Fruit fly (Drosophila melanogaster) whole organism, embryonic: ENCODE measurements around the gene RabGGTa.

ENCODE experiments used
- Bgb ChIP-seq: fragments of 200-800 bp; sonication (Bioruptor generic); IDR thresholded peaks from 2 replicates; pipeline ENCODE4 v1.3.6; 2022; ENCODE audit warnings: missing biosample characterization, missing genetic modification characterization; ENCODE audit not compliant: partially characterized antibody
- CG10462 ChIP-seq: fragments of 200-800 bp; sonication (Bioruptor generic); optimal IDR thresholded peaks from 2 replicates; lab custom pipeline; 2016; ENCODE audit warnings: missing biosample characterization, missing genetic modification characterization
- CG11093 ChIP-seq: fragments of 200-800 bp; sonication (Bioruptor generic); IDR thresholded peaks from 3 replicates; pipeline ENCODE4 v1.3.6; 2022; ENCODE audit warnings: missing biosample characterization, missing genetic modification characterization
- CG1529 ChIP-seq: fragments of 200-800 bp; sonication (Bioruptor generic); optimal IDR thresholded peaks from 3 replicates; lab custom pipeline; 2018; ENCODE audit warnings: missing biosample characterization, missing genetic modification characterization
- CG17328 ChIP-seq: fragments of 200-800 bp; sonication (Bioruptor generic); IDR thresholded peaks from 2 replicates; pipeline ENCODE4 v1.3.6; 2022; ENCODE audit warnings: missing biosample characterization, missing genetic modification characterization
- CG17912 ChIP-seq: fragments of 200-800 bp; sonication (Bioruptor generic); optimal IDR thresholded peaks from 2 replicates; lab custom pipeline; 2018; ENCODE audit warnings: missing biosample characterization, mild to moderate bottlenecking, missing genetic modification characterization
- CG18619 ChIP-seq: fragments of 200-800 bp; sonication (Bioruptor generic); optimal IDR thresholded peaks from 3 replicates; lab custom pipeline; 2017; ENCODE audit warnings: missing biosample characterization, mild to moderate bottlenecking, missing genetic modification characterization
- CG18764 ChIP-seq: fragments of 200-800 bp; sonication (Bioruptor generic); optimal IDR thresholded peaks from 3 replicates; lab custom pipeline; 2016; ENCODE audit warnings: missing biosample characterization, missing genetic modification characterization
- CG2199 ChIP-seq: fragments of 200-800 bp; sonication (Bioruptor generic); IDR thresholded peaks from 3 replicates; pipeline ENCODE4 v1.3.6; 2022; ENCODE audit warnings: missing biosample characterization, missing genetic modification characterization
- CG3065 ChIP-seq: fragments of 200-800 bp; sonication (Bioruptor generic); optimal IDR thresholded peaks from 2 replicates; lab custom pipeline; 2016; ENCODE audit warnings: missing biosample characterization, missing genetic modification characterization
- CG3281 ChIP-seq: fragments of 200-800 bp; sonication (Bioruptor generic); optimal IDR thresholded peaks from 3 replicates; lab custom pipeline; 2017; ENCODE audit warnings: missing biosample characterization, mild to moderate bottlenecking, missing genetic modification characterization
- CG3838 ChIP-seq: fragments of 200-800 bp; sonication (Bioruptor generic); optimal IDR thresholded peaks from 3 replicates; lab custom pipeline; 2016; ENCODE audit warnings: missing biosample characterization, missing genetic modification characterization
- CG42726 ChIP-seq: fragments of 200-800 bp; sonication (Bioruptor generic); IDR thresholded peaks from 2 replicates; pipeline ENCODE4 v1.3.6; 2022; ENCODE audit warnings: missing biosample characterization, missing genetic modification characterization; ENCODE audit not compliant: partially characterized antibody
- CG4424 ChIP-seq: fragments of 200-800 bp; sonication (Bioruptor generic); optimal IDR thresholded peaks from 3 replicates; lab custom pipeline; 2016; ENCODE audit warnings: missing biosample characterization, missing genetic modification characterization
- CG6689 ChIP-seq: fragments of 200-800 bp; sonication (Bioruptor generic); IDR thresholded peaks from 2 replicates; pipeline ENCODE4 v1.3.6; 2022; ENCODE audit warnings: missing biosample characterization, missing genetic modification characterization
- CG7372 ChIP-seq: fragments of 200-800 bp; sonication (Bioruptor generic); IDR thresholded peaks from 2 replicates; pipeline ENCODE4 v1.3.6; 2022; ENCODE audit warnings: missing biosample characterization, missing genetic modification characterization
- CG8478 ChIP-seq: fragments of >200 bp; optimal IDR thresholded peaks from 2 replicates; lab custom pipeline; 2018
- Camta ChIP-seq: fragments of 200-800 bp; sonication (Bioruptor generic); optimal IDR thresholded peaks from 2 replicates; lab custom pipeline; 2016; ENCODE audit warnings: missing biosample characterization, missing genetic modification characterization
- Dbx ChIP-seq: fragments of 200-800 bp; sonication (Bioruptor generic); IDR thresholded peaks from 3 replicates; pipeline ENCODE4 v1.3.6; 2022; ENCODE audit warnings: missing biosample characterization, missing genetic modification characterization
- Deaf1 ChIP-seq: fragments of 200-800 bp; optimal IDR thresholded peaks from 3 replicates; lab custom pipeline; 2019; ENCODE audit warnings: missing biosample characterization, mild to moderate bottlenecking, missing genetic modification characterization, moderate library complexity
- Fer1 ChIP-seq: fragments of 200-800 bp; sonication (Bioruptor generic); optimal IDR thresholded peaks from 2 replicates; lab custom pipeline; 2017; ENCODE audit warnings: missing biosample characterization, mild to moderate bottlenecking, missing genetic modification characterization
- Fer3 ChIP-seq: fragments of 200-800 bp; sonication (Bioruptor generic); optimal IDR thresholded peaks from 2 replicates; lab custom pipeline; 2018; ENCODE audit warnings: missing biosample characterization, mild to moderate bottlenecking, missing genetic modification characterization, moderate library complexity
- Gug ChIP-seq: fragments of 200-800 bp; sonication (Bioruptor generic); IDR thresholded peaks from 4 replicates; pipeline ENCODE4 v1.3.6; 2022; ENCODE audit warnings: missing biosample characterization, missing genetic modification characterization
- HLHmδ ChIP-seq: fragments of 200-800 bp; sonication (Bioruptor generic); optimal IDR thresholded peaks from 2 replicates; lab custom pipeline; 2018; ENCODE audit warnings: missing biosample characterization, mild to moderate bottlenecking, missing genetic modification characterization, moderate library complexity
- Hmx ChIP-seq: fragments of 200-800 bp; sonication (Bioruptor generic); optimal IDR thresholded peaks from 2 replicates; lab custom pipeline; 2016; ENCODE audit warnings: missing biosample characterization, missing genetic modification characterization
- Hr3 ChIP-seq: fragments of 200-800 bp; sonication (Bioruptor generic); optimal IDR thresholded peaks from 3 replicates; lab custom pipeline; 2016; ENCODE audit warnings: missing biosample characterization, missing genetic modification characterization
- Hr39 ChIP-seq: fragments of >200 bp; optimal IDR thresholded peaks from 2 replicates; lab custom pipeline; 2017
- Med ChIP-seq: fragments of 200-800 bp; sonication (Bioruptor generic); peaks from one replicate; lab custom pipeline; 2016; ENCODE audit warnings: missing biosample characterization, missing genetic modification characterization, mild to moderate bottlenecking, inconsistent platforms, moderate library complexity
- Meics ChIP-seq: fragments of 200-800 bp; sonication (Bioruptor generic); optimal IDR thresholded peaks from 2 replicates; lab custom pipeline; 2017; ENCODE audit warnings: missing biosample characterization, mild to moderate bottlenecking, missing genetic modification characterization
- Oaz ChIP-seq: fragments of 200-800 bp; sonication (Bioruptor generic); IDR thresholded peaks from 2 replicates; pipeline ENCODE4 v1.3.6; 2022; ENCODE audit warnings: missing biosample characterization, missing genetic modification characterization
- Sox100B ChIP-seq: fragments of 200-800 bp; sonication (Bioruptor generic); optimal IDR thresholded peaks from 3 replicates; lab custom pipeline; 2018; ENCODE audit warnings: missing biosample characterization, mild to moderate bottlenecking, missing genetic modification characterization
- ash1 ChIP-seq: fragments of 200-800 bp; sonication (Bioruptor generic); optimal IDR thresholded peaks from 2 replicates; lab custom pipeline; 2018; ENCODE audit warnings: missing biosample characterization, mild to moderate bottlenecking, missing genetic modification characterization
- btn ChIP-seq: fragments of 200-800 bp; sonication (Bioruptor generic); optimal IDR thresholded peaks from 2 replicates; lab custom pipeline; 2016; ENCODE audit warnings: missing biosample characterization, missing genetic modification characterization
- chn ChIP-seq: fragments of 200-800 bp; sonication (Bioruptor generic); optimal IDR thresholded peaks from 2 replicates; lab custom pipeline; 2016; ENCODE audit warnings: missing biosample characterization, missing genetic modification characterization
- croc ChIP-seq: fragments of 200-800 bp; sonication (Bioruptor generic); conservative IDR thresholded peaks from 3 replicates; pipeline ENCODE4 v1.3.6; 2022; ENCODE audit warnings: missing biosample characterization, missing genetic modification characterization
- crol ChIP-seq: fragments of 200-800 bp; sonication (Bioruptor generic); IDR thresholded peaks from 2 replicates; pipeline ENCODE4 v1.3.6; 2022; ENCODE audit warnings: missing biosample characterization, missing genetic modification characterization
- crp ChIP-seq, 2 experiments: fragments of 200-800 bp; sonication (Bioruptor generic); optimal IDR thresholded peaks; 2 replicates in 1 of 2; 3 replicates in 1 of 2; lab custom pipeline; 2017; ENCODE audit warnings: missing biosample characterization in 2 of 2, missing genetic modification characterization in 2 of 2, mild to moderate bottlenecking in 1 of 2, moderate library complexity in 1 of 2
- cwo ChIP-seq: fragments of 200-800 bp; sonication (Bioruptor generic); optimal IDR thresholded peaks from 3 replicates; lab custom pipeline; 2017; ENCODE audit warnings: missing biosample characterization, missing genetic modification characterization, mild to moderate bottlenecking, moderate library complexity, missing genetic modification reagents
- dysf ChIP-seq: fragments of 200-800 bp; sonication (Bioruptor generic); IDR thresholded peaks from 3 replicates; pipeline ENCODE4 v1.3.6; 2022; ENCODE audit warnings: missing biosample characterization, missing genetic modification characterization
- insv ChIP-seq, 2 experiments: fragments of 200-800 bp; sonication (Bioruptor generic); optimal IDR thresholded peaks; 3 replicates each; lab custom pipeline; 2016 to 2018; ENCODE audit warnings: missing biosample characterization in 2 of 2, missing genetic modification characterization in 2 of 2
- kah ChIP-seq: fragments of 200-800 bp; sonication (Bioruptor generic); optimal IDR thresholded peaks from 2 replicates; lab custom pipeline; 2018; ENCODE audit warnings: missing biosample characterization, mild to moderate bottlenecking, missing genetic modification characterization
- ken ChIP-seq: fragments of 200-800 bp; sonication (Bioruptor generic); IDR thresholded peaks from 3 replicates; pipeline ENCODE4 v1.3.6; 2022; ENCODE audit warnings: missing biosample characterization, missing genetic modification characterization
- pum ChIP-seq: fragments of 200-800 bp; sonication (Bioruptor generic); optimal IDR thresholded peaks from 2 replicates; lab custom pipeline; 2016; ENCODE audit warnings: missing biosample characterization, missing genetic modification characterization
- run ChIP-seq: fragments of 200-800 bp; sonication (Bioruptor generic); optimal IDR thresholded peaks from 3 replicates; lab custom pipeline; 2018; ENCODE audit warnings: missing biosample characterization, mild to moderate bottlenecking, missing genetic modification characterization
- sc ChIP-seq, 3 experiments: fragments of >200 bp in 2 of 3; fragments of 200-800 bp in 1 of 3; sonication (Bioruptor generic) in 1 of 3; optimal IDR thresholded peaks; 2 replicates in 2 of 3; 3 replicates in 1 of 3; lab custom pipeline; 2017; ENCODE audit warnings: mild to moderate bottlenecking in 1 of 3, missing biosample characterization in 1 of 3, missing genetic modification characterization in 1 of 3, missing genetic modification reagents in 1 of 3
- sim ChIP-seq: fragments of 200-800 bp; sonication (Bioruptor generic); IDR thresholded peaks from 2 replicates; pipeline ENCODE4 v1.3.6; 2022; ENCODE audit warnings: missing biosample characterization, missing genetic modification characterization
- sna ChIP-seq: fragments of 200-800 bp; sonication (Bioruptor generic); IDR thresholded peaks from 2 replicates; pipeline ENCODE4 v1.3.6; 2022; ENCODE audit warnings: missing biosample characterization, missing genetic modification characterization; ENCODE audit not compliant: partially characterized antibody
- sqz ChIP-seq: fragments of 200-800 bp; sonication (Bioruptor generic); optimal IDR thresholded peaks from 3 replicates; lab custom pipeline; 2018; ENCODE audit warnings: missing biosample characterization, mild to moderate bottlenecking, missing genetic modification characterization
- sr ChIP-seq: fragments of 200-800 bp; sonication (Bioruptor generic); IDR thresholded peaks from 3 replicates; pipeline ENCODE4 v1.3.6; 2022; ENCODE audit warnings: missing biosample characterization, missing genetic modification characterization
- tll ChIP-seq, 2 experiments: fragments of 200-800 bp in 1 of 2; fragments of >200 bp in 1 of 2; sonication (Bioruptor generic) in 1 of 2; optimal IDR thresholded peaks; 2 replicates each; lab custom pipeline; 2017 to 2019; ENCODE audit warnings: missing biosample characterization in 2 of 2, missing genetic modification characterization in 2 of 2, mild to moderate bottlenecking in 1 of 2, moderate library complexity in 1 of 2
- trh ChIP-seq: fragments of 200-800 bp; sonication (Bioruptor generic); optimal IDR thresholded peaks from 2 replicates; lab custom pipeline; 2016; ENCODE audit warnings: missing biosample characterization, missing genetic modification characterization
- zen ChIP-seq: fragments of 200-800 bp; sonication (Bioruptor generic); optimal IDR thresholded peaks from 3 replicates; lab custom pipeline; 2018; ENCODE audit warnings: missing biosample characterization, mild to moderate bottlenecking, missing genetic modification characterization, moderate library complexity

Gene RabGGTa

dm6 chr3R:5114147-5114546, 13.7 kb upstream of the RabGGTa start:
- TF ChIP-seq CG4424 (no peak), btn (GFP tag; lab: Kevin White, UChicago) (no peak), HLHmδ (no peak), sna (no peak), CG8478 (lab: Kevin White, UChicago) (no peak), Meics (GFP tag; lab: Kevin White, UChicago) (no peak), croc (GFP tag; lab: Robert Waterston, UW) (no peak), Camta (GFP tag; lab: Kevin White, UChicago) (no peak), CG18619 (no peak), CG18764 (GFP tag; lab: Kevin White, UChicago) (no peak), Gug (no peak), sqz (no peak), Dbx (GFP tag; lab: Robert Waterston, UW) (no peak), CG10462 (GFP tag; lab: Kevin White, UChicago) (no peak), kah (GFP tag; lab: Kevin White, UChicago) (no peak), Fer1 (GFP tag; lab: Kevin White, UChicago) (no peak), Sox100B (no peak), chn (no peak), sim (GFP tag; lab: Robert Waterston, UW) (no peak), crp (GFP tag; optimal IDR thresholded peaks at IDR 0.05; lab: Kevin White, UChicago) (no peak), sr (GFP tag; lab: Robert Waterston, UW) (no peak), Bgb (no peak), CG2199 (no peak), Fer3 (no peak), sc (optimal IDR thresholded peaks at IDR 0.05; lab: Kevin White, UChicago) (no peak), sc (GFP tag; optimal IDR thresholded peaks at IDR 0.05; lab: Kevin White, UChicago) (no peak), pum (GFP tag; lab: Kevin White, UChicago) (no peak), CG11093 (GFP tag; lab: Robert Waterston, UW) (no peak), ken (GFP tag; lab: Robert Waterston, UW) (no peak), CG17912 (no peak), ash1 (GFP tag; lab: Kevin White, UChicago) (no peak), CG42726 (GFP tag; lab: Robert Waterston, UW) (no peak), Hr3 (GFP tag; lab: Kevin White, UChicago) (no peak), Med (GFP tag; lab: Kevin White, UChicago) (peak; percentile 61), tll (GFP tag; optimal IDR thresholded peaks at IDR 0.05; lab: Kevin White, UChicago) (peak in 1 of 2 experiments; percentile 1), Hmx (GFP tag; lab: Kevin White, UChicago) (no peak), CG3065 (GFP tag; lab: Kevin White, UChicago) (no peak), Oaz (GFP tag; lab: Robert Waterston, UW) (no peak), CG3281 (GFP tag; lab: Kevin White, UChicago) (no peak), zen (tag; lab: Kevin White, UChicago) (peak; percentile 38), trh (GFP tag; lab: Kevin White, UChicago) (no peak), Deaf1 (tag; lab: Kevin White, UChicago) (no peak), CG17328 (GFP tag; lab: Robert Waterston, UW) (0 out of 2 replicates have a peak, but pooled peaks have one; percentile 8), dysf (GFP tag; lab: Robert Waterston, UW) (no peak), CG3838 (no peak), CG7372 (no peak), cwo (no peak), crol (GFP tag; lab: Robert Waterston, UW) (peak; percentile 37; the same call in 1 of the 2 replicates), insv (GFP tag; optimal IDR thresholded peaks at IDR 0.05; lab: Kevin White, UChicago) (peak in 1 of 2 experiments; percentile 17), CG6689 (GFP tag; lab: Robert Waterston, UW) (no peak), Hr39 (lab: Kevin White, UChicago) (no peak), run (no peak), CG1529 (no peak)
